Worm (Caenorhabditis elegans) whole organism, young adult: ENCODE data around the gene B0244.7.
A peak's percentile ranks its signal among the peaks of the same experiment; 100 is the strongest.

ENCODE experiments used
- F39B2.1 ChIP-seq: fragments of 200-800 bp; sonication (Bioruptor generic); IDR thresholded peaks from 2 replicates; pipeline ENCODE4 v1.3.6; 2022; ENCODE audit warnings: missing genetic modification reagents, missing genetic modification characterization, missing compliant biosample characterization
- F57C9.4 ChIP-seq: sonication (generic microtip); optimal IDR thresholded peaks from 2 replicates; lab custom pipeline; 2017; ENCODE audit warnings: mild to moderate bottlenecking, missing genetic modification characterization, missing compliant biosample characterization
- efl-1 ChIP-seq: fragments of 150-350 bp; optimal IDR thresholded peaks from 2 replicates; lab custom pipeline; 2014; ENCODE audit warnings: missing biosample characterization, missing genetic modification reagents, missing genetic modification characterization
- ets-4 ChIP-seq: fragments of 200-800 bp; sonication (Bioruptor generic); optimal IDR thresholded peaks from 2 replicates; lab custom pipeline; 2018; ENCODE audit warnings: mild to moderate bottlenecking, missing genetic modification characterization, missing compliant biosample characterization
- let-526 ChIP-seq: fragments of 200-800 bp; sonication (Bioruptor generic); IDR thresholded peaks from 2 replicates; pipeline ENCODE4 v1.3.6; 2022; ENCODE audit warnings: missing genetic modification reagents, missing genetic modification characterization, missing compliant biosample characterization
- lin-35 ChIP-seq, 3 experiments: fragments of 150-350 bp in 2 of 3; sonication (generic microtip) in 1 of 3; optimal IDR thresholded peaks; 2 replicates each; lab custom pipeline; 2014 to 2018; ENCODE audit warnings: missing biosample characterization in 3 of 3, missing genetic modification characterization in 3 of 3, missing genetic modification reagents in 3 of 3
- nhr-90 ChIP-seq: sonication (generic microtip); optimal IDR thresholded peaks from 2 replicates; lab custom pipeline; 2016; ENCODE audit warnings: missing genotype, mild to moderate bottlenecking, missing genetic modification characterization, missing compliant biosample characterization
- pha-4 ChIP-seq: fragments of 150-350 bp; sonication (generic microtip); optimal IDR thresholded peaks from 2 replicates; lab custom pipeline; 2014; ENCODE audit warnings: missing biosample characterization, missing genetic modification reagents, missing genetic modification characterization
- sptf-2 ChIP-seq: fragments of 200-800 bp; sonication (Bioruptor generic); optimal IDR thresholded peaks from 2 replicates; lab custom pipeline; 2018; ENCODE audit warnings: mild to moderate bottlenecking, missing genetic modification characterization, missing compliant biosample characterization

- TF ChIP-seq let-526 (GFP tag; lab: Robert Waterston, UW) = no peak
- peak; percentile 65 for TF ChIP-seq efl-1 (GFP tag; lab: Kevin White, UChicago)
- TF ChIP-seq ets-4 (GFP tag; lab: Kevin White, UChicago) = no peak
- no peak for TF ChIP-seq nhr-90 (tag; lab: Kevin White, UChicago)
- peak; percentile 18 for TF ChIP-seq pha-4 (tag; lab: Kevin White, UChicago)
- peak in 1 of 3 experiments; percentile 85 for TF ChIP-seq lin-35 (GFP tag; optimal IDR thresholded peaks at IDR 0.05; lab: Kevin White, UChicago)
- TF ChIP-seq sptf-2 = no peak
- TF ChIP-seq F39B2.1 (GFP tag; lab: Robert Waterston, UW) = no peak
- TF ChIP-seq F57C9.4 (tag; lab: Kevin White, UChicago) = no peak
Measured at ce11 chrIII:5706077-5706627, 25.1 kb upstream of the B0244.7 start, which contains the start of gene rpl-23.
